Fruit fly (Drosophila melanogaster): ENCODE measurements around the gene Msp300.
A peak's percentile ranks its signal among the peaks of the same experiment; 100 is the strongest.

Msp300 gene

DNA sequence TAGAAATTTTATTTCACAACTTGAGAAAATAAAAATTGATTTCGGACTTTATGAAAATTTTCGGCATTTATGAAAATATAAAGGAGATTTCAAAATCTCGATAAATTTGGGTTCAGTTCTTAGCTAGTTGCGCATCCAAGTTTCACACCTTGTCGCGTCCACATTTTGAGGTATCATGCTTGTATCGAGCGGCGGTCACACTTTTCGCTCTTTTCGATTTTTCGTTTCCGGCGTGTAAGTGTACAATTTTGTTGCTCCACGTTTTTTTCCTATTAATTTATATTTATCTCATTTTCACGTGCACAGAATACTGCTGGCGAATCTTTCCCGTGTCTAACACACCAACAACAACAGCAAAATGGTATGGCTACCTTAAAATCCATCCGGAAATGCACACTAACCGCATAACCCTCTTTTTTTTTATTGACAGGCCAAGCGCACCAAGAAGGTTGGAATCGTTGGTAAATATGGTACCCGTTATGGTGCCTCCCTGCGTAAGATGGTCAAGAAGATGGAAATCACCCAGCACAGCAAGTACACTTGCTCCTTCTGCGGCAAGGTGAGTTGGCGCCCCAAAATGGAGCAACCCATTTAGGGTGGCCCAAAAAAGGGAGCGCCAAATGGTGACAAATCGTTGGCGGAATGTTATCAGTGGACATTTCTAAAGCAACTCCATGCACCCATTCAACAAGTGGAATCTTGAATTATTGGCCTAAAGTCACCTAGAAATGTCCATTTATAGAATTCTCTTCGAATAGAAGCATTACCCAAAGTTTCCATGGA, 29.7 kb upstream of the Msp300 start, which contains the start of gene RpL37A (continued):
- no peak; the same call in 1 of the 2 replicates for TF ChIP-seq CG32772 (GFP tag; IDR thresholded peaks at IDR 0.05)
- peak; percentile 78 for TF ChIP-seq BtbVII (GFP tag; optimal IDR thresholded peaks at IDR 0.05)
- peak; percentile 99 for TF ChIP-seq gfzf (GFP tag; optimal IDR thresholded peaks at IDR 0.05)
- peak; percentile 63 for TF ChIP-seq CG12155 (GFP tag; optimal IDR thresholded peaks at IDR 0.05)
- no peak for TF ChIP-seq lmd (GFP tag; IDR thresholded peaks at IDR 0.05)
- peak; percentile 57 for TF ChIP-seq CG15269 (tag; optimal IDR thresholded peaks at IDR 0.05)
- peak; percentile 85 for TF ChIP-seq Hsf (GFP tag; optimal IDR thresholded peaks at IDR 0.05)
- TF ChIP-seq dmrt11E (tag; optimal IDR thresholded peaks at IDR 0.05): peak; percentile 57
- TF ChIP-seq CG16813 (GFP tag; IDR thresholded peaks at IDR 0.05; ENCODE audit: partially characterized antibody): no peak
- TF ChIP-seq fd64A (GFP tag; optimal IDR thresholded peaks at IDR 0.05): peak; percentile 76
- peak; percentile 86 for TF ChIP-seq emc (GFP tag; optimal IDR thresholded peaks at IDR 0.05)
- peak; percentile 88 for TF ChIP-seq Hmr (GFP tag; optimal IDR thresholded peaks at IDR 0.05)
- TF ChIP-seq CG10543 (GFP tag; optimal IDR thresholded peaks at IDR 0.05): peak; percentile 81
- TF ChIP-seq Vsx1 (GFP tag; optimal IDR thresholded peaks at IDR 0.05): peak; percentile 86
- peak; percentile 89 for TF ChIP-seq CG13296 (GFP tag; optimal IDR thresholded peaks at IDR 0.05)
- TF ChIP-seq CG32532 (GFP tag; IDR thresholded peaks at IDR 0.05): peak; percentile 84
- peak; percentile 82 for TF ChIP-seq CG7372 (GFP tag; IDR thresholded peaks at IDR 0.05)
- TF ChIP-seq lov (optimal IDR thresholded peaks at IDR 0.05): no peak
- TF ChIP-seq lov (GFP tag; IDR thresholded peaks at IDR 0.05): peak; percentile 88
- peak; percentile 85 for TF ChIP-seq CG2875 (GFP tag; optimal IDR thresholded peaks at IDR 0.05)
- peak; percentile 55 for TF ChIP-seq ERR (GFP tag; optimal IDR thresholded peaks at IDR 0.05)
- peak; percentile 41 for TF ChIP-seq ind (GFP tag; optimal IDR thresholded peaks at IDR 0.05)
- TF ChIP-seq C15 (GFP tag; IDR thresholded peaks at IDR 0.05): peak; percentile 59; the same call in 1 of the 3 replicates
- peak; percentile 73 for TF ChIP-seq NC2α (GFP tag; optimal IDR thresholded peaks at IDR 0.05)
- peak; percentile 84; the same call in 2 of the 3 replicates for TF ChIP-seq CG34422 (GFP tag; IDR thresholded peaks at IDR 0.05)
- peak; percentile 78 for TF ChIP-seq CG11504 (tag; optimal IDR thresholded peaks at IDR 0.05)
- no peak for TF ChIP-seq dimm (GFP tag; IDR thresholded peaks at IDR 0.05)
- TF ChIP-seq Usf (GFP tag; optimal IDR thresholded peaks at IDR 0.05): peak; percentile 41
- peak; percentile 53 for TF ChIP-seq CG10565 (GFP tag; optimal IDR thresholded peaks at IDR 0.05)
- peak; percentile 52 for TF ChIP-seq az2 (GFP tag; optimal IDR thresholded peaks at IDR 0.05)
- TF ChIP-seq CG8359 (GFP tag; optimal IDR thresholded peaks at IDR 0.05; ENCODE audit: borderline replicate concordance): peak; percentile 66
- TF ChIP-seq Kr (GFP tag; optimal IDR thresholded peaks at IDR 0.05): peak; percentile 35
- peak; percentile 68 for TF ChIP-seq CG11695 (GFP tag; IDR thresholded peaks at IDR 0.05)
- peak; percentile 76 for TF ChIP-seq CG10654 (GFP tag; optimal IDR thresholded peaks at IDR 0.05)
- peak; percentile 86 for TF ChIP-seq Max (GFP tag; optimal IDR thresholded peaks at IDR 0.05)
- TF ChIP-seq CG13123 (GFP tag; optimal IDR thresholded peaks at IDR 0.05): peak; percentile 57
- peak; percentile 85 for TF ChIP-seq p53 (GFP tag; optimal IDR thresholded peaks at IDR 0.05)
- TF ChIP-seq ap (GFP tag; IDR thresholded peaks at IDR 0.05): peak; percentile 34
- peak; percentile 62 for TF ChIP-seq fu2 (GFP tag; optimal IDR thresholded peaks at IDR 0.05)
- TF ChIP-seq lola (GFP tag; optimal IDR thresholded peaks at IDR 0.05): peak in 1 of 3 experiments; percentile 18
- TF ChIP-seq CG11723 (GFP tag; optimal IDR thresholded peaks at IDR 0.05): peak; percentile 80
- TF ChIP-seq CG1832 (GFP tag; optimal IDR thresholded peaks at IDR 0.05): no peak
- peak; percentile 54 for TF ChIP-seq exex (tag; optimal IDR thresholded peaks at IDR 0.05)
- TF ChIP-seq CG12942 (GFP tag; optimal IDR thresholded peaks at IDR 0.05): peak; percentile 48
- peak; percentile 68 for TF ChIP-seq CG17802 (tag; optimal IDR thresholded peaks at IDR 0.05)
- peak; percentile 86 for TF ChIP-seq B-H2 (GFP tag; optimal IDR thresholded peaks at IDR 0.05)
- no peak for TF ChIP-seq CG16779 (GFP tag; IDR thresholded peaks at IDR 0.05)
- TF ChIP-seq CG10274 (GFP tag; optimal IDR thresholded peaks at IDR 0.05): peak; percentile 69
- peak; percentile 72 for TF ChIP-seq CG9876 (GFP tag; optimal IDR thresholded peaks at IDR 0.05)

Measured in whole organism, embryonic.